Worm (Caenorhabditis elegans) whole organism, mixed stage, embryonic: ENCODE measurements around the gene F53B1.3.

ENCODE experiments used
- ceh-43 ChIP-seq: fragments of 200-800 bp; sonication (Bioruptor generic); optimal IDR thresholded peaks from 2 replicates; lab custom pipeline; 2018; ENCODE audit warnings: mild to moderate bottlenecking, missing genetic modification characterization, moderate library complexity, missing compliant biosample characterization
- lin-13 ChIP-seq: fragments of 150-350 bp; optimal IDR thresholded peaks from 2 replicates; lab custom pipeline; 2014; ENCODE audit warnings: missing biosample characterization, missing genetic modification characterization
- mab-5 ChIP-seq: fragments of 150-350 bp; optimal IDR thresholded peaks from 2 replicates; lab custom pipeline; 2014; ENCODE audit warnings: missing biosample characterization, missing genetic modification characterization
- nhr-237 ChIP-seq: fragments of 150-350 bp; optimal IDR thresholded peaks from 2 replicates; lab custom pipeline; 2014; ENCODE audit warnings: missing biosample characterization, missing genetic modification characterization
- nhr-28 ChIP-seq: fragments of 150-350 bp; optimal IDR thresholded peaks from 2 replicates; lab custom pipeline; 2014; ENCODE audit warnings: missing biosample characterization, missing genetic modification characterization
- nhr-76 ChIP-seq: sonication (generic microtip); optimal IDR thresholded peaks from 2 replicates; lab custom pipeline; 2017; ENCODE audit warnings: missing biosample characterization, missing genetic modification characterization
- pha-4 ChIP-seq: fragments of 150-350 bp; optimal IDR thresholded peaks from 2 replicates; lab custom pipeline; 2018; ENCODE audit warnings: missing biosample characterization, missing genetic modification reagents, missing genetic modification characterization
- snpc-4 ChIP-seq: fragments of 150-350 bp; optimal IDR thresholded peaks from 2 replicates; lab custom pipeline; 2014; ENCODE audit warnings: missing biosample characterization, missing genetic modification characterization
- ztf-11 ChIP-seq: fragments of 150-350 bp; optimal IDR thresholded peaks from 2 replicates; lab custom pipeline; 2014; ENCODE audit warnings: missing biosample characterization, missing genetic modification characterization

DNA sequence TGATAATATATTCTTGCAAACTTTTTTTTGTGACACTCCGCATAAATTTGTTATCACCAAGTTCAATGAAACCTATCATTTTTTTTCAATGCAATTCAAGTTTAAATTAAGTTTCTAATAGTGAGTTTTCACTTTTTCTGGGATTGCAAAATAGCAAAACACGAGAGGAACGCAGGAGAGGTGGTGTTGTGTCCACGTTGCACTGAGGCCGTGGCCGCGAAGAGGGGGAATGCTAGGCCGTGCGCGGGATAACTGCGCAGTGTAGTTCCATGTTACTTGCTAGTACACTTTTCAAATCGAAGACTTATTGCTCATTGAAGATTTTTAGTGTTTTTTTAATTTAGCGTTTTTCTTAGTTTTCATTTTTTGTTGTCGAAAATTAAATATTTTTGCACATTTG is 2.8 kb downstream of the F53B1.3 start:
- TF ChIP-seq nhr-237 (tag; lab: Kevin White, UChicago) (no peak), mab-5 (tag; lab: Kevin White, UChicago) (no peak), pha-4 (tag; lab: Kevin White, UChicago) (no peak), lin-13 (tag; lab: Kevin White, UChicago) (no peak), nhr-28 (tag; lab: Kevin White, UChicago) (no peak), snpc-4 (no peak), ztf-11 (tag; lab: Kevin White, UChicago) (no peak), ceh-43 (no peak), nhr-76 (tag; lab: Kevin White, UChicago) (no peak)
